Worm (Caenorhabditis elegans): ENCODE results near the gene C05G5.2.

DNA sequence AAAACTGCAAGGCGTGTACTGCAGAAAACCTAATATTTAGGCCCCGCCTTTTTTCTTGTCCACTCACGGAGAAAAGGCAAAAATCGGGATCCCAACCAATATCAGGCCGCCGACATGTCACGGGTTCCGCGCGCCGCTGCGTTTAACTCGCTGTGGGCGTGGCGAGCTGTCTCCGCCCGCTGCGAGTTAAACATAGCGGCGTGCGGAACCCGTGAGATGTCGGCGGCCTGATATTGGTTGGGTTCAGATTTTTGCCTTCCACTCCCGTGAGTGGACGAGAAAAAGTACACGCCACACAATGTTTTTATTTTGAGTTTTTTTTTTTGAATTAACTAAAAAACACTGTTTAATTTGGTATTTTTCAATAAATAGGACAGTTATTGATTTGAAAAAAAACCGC lies 31.6 kb upstream of the C05G5.2 start:
- TF ChIP-seq lin-40 (tag; optimal IDR thresholded peaks at IDR 0.05), result no peak
- TF ChIP-seq Y67H2A.10 (GFP tag; conservative IDR thresholded peaks at IDR 0.05), result no peak
- no peak for TF ChIP-seq dpl-1 (GFP tag; optimal IDR thresholded peaks at IDR 0.05)
- TF ChIP-seq snpc-1.1 (tag; optimal IDR thresholded peaks at IDR 0.05; ENCODE audit: insufficient read depth), result no peak
- no peak for TF ChIP-seq pha-4 (tag; optimal IDR thresholded peaks at IDR 0.05)
- no peak for TF ChIP-seq lir-1 (GFP tag; conservative IDR thresholded peaks at IDR 0.05)
- TF ChIP-seq ztf-28 (GFP tag; IDR thresholded peaks at IDR 0.05), result no peak
- TF ChIP-seq bed-1 (GFP tag; IDR thresholded peaks at IDR 0.05), result no peak
- TF ChIP-seq lin-26 (GFP tag; IDR thresholded peaks at IDR 0.05), result no peak
- no peak for TF ChIP-seq rpc-1 (optimal IDR thresholded peaks at IDR 0.05)
- no peak for TF ChIP-seq rpc-1 (tag; optimal IDR thresholded peaks at IDR 0.05)
- no peak for TF ChIP-seq snpc-1.3 (tag; optimal IDR thresholded peaks at IDR 0.05; ENCODE audit: insufficient read depth)
- no peak for TF ChIP-seq egl-18 (GFP tag; IDR thresholded peaks at IDR 0.05)
- TF ChIP-seq madf-10 (tag; optimal IDR thresholded peaks at IDR 0.05), result no peak

Data from whole organism, young adult.